Worm (Caenorhabditis elegans): ENCODE measurements around the gene unc-77.

DNA sequence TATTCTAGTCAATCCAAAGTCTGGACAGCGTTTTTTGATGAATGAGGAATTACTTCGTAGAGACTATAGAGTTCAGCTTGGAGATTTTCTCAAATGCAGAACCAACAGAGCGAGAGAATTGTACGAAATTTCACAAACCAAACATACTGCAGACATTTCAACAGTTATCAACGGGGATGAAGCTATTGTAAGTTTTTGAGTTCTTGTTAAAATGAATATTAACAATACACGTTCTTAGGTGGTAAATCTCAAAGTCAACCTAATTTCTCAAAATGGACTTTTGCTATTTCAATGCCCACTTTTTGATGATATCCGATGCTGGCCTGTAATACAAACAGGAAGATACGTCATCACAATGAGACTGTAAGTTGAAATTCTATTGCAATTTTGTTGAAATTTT, 33.8 kb upstream of the unc-77 start:
- no peak for TF ChIP-seq nhr-237 (tag; optimal IDR thresholded peaks at IDR 0.05)
- no peak for TF ChIP-seq elt-1 (tag; optimal IDR thresholded peaks at IDR 0.05)
- TF ChIP-seq ama-1 (optimal IDR thresholded peaks at IDR 0.05) = no peak
- no peak for TF ChIP-seq ceh-82 (tag; optimal IDR thresholded peaks at IDR 0.05)
- TF ChIP-seq nhr-25 (tag; optimal IDR thresholded peaks at IDR 0.05) = no peak
- no peak for TF ChIP-seq lin-39 (tag; optimal IDR thresholded peaks at IDR 0.05)

Data from whole organism, L2 larva.